Worm (Caenorhabditis elegans) whole organism, young adult: ENCODE results near the gene C53C11.5.

ENCODE experiments used
- T07F8.4 ChIP-seq: sonication (generic microtip); optimal IDR thresholded peaks from 2 replicates; lab custom pipeline; 2016; ENCODE audit warnings: mild to moderate bottlenecking, missing genetic modification characterization, moderate library complexity, missing compliant biosample characterization
- tbx-9 ChIP-seq: sonication (generic microtip); optimal IDR thresholded peaks from 2 replicates; lab custom pipeline; 2016; ENCODE audit warnings: borderline replicate concordance, missing genetic modification characterization, inconsistent platforms, missing compliant biosample characterization

- TF ChIP-seq tbx-9 (tag; lab: Kevin White, UChicago), result no peak
- no peak for TF ChIP-seq T07F8.4 (tag; lab: Kevin White, UChicago)
Measured at ce11 chrX:17385102-17385501, 51.2 kb downstream of the C53C11.5 start.
